Fruit fly (Drosophila melanogaster) whole organism: ENCODE data around the gene Grip75.

Experiments used
- CG8478 ChIP-seq: fragments of >200 bp; optimal IDR thresholded peaks from 2 replicates; lab custom pipeline; 2018; ENCODE audit warnings: inconsistent platforms
- Dll ChIP-seq: fragments of >200 bp; optimal IDR thresholded peaks from 2 replicates; lab custom pipeline; 2017
- EcR ChIP-seq, 2 experiments: fragments of >200 bp; optimal IDR thresholded peaks; 2 replicates each; lab custom pipeline; 2017; ENCODE audit warnings: missing biosample characterization in 2 of 2, missing genetic modification characterization in 2 of 2, missing genetic modification reagents in 2 of 2
- pan ChIP-seq: fragments of >200 bp; optimal IDR thresholded peaks from 2 replicates; lab custom pipeline; 2017
- psq ChIP-seq: fragments of >200 bp; optimal IDR thresholded peaks from 2 replicates; lab custom pipeline; 2017
- usp ChIP-seq: fragments of >200 bp; optimal IDR thresholded peaks from 2 replicates; lab custom pipeline; 2017; ENCODE audit warnings: missing biosample characterization, missing genetic modification characterization, mixed read lengths

Gene Grip75

dm6 chr2L:10483073-10483472, at the start of gene Grip75:
Gene Grip75 (plus strand): TSS chr2L:10483295.
- TF ChIP-seq CG8478 (lab: Kevin White, UChicago) (no peak), usp (GFP tag; lab: Kevin White, UChicago) (no peak), Dll (no peak), EcR (GFP tag; optimal IDR thresholded peaks at IDR 0.05; lab: Kevin White, UChicago) (no peak), pan (lab: Kevin White, UChicago) (no peak), psq (lab: Kevin White, UChicago) (no peak)

- TF ChIP-seq CG8478 (lab: Kevin White, UChicago) (no peak), psq (lab: Kevin White, UChicago) (no peak), Dll (no peak), pan (lab: Kevin White, UChicago) (no peak), usp (GFP tag; lab: Kevin White, UChicago) (no peak)
Measured at dm6 chr2L:10435606-10436160, 47.4 kb upstream of the Grip75 start, which contains the start of the genes TBC1D16 and holn1. Gene TBC1D16 (minus strand): TSS chr2L:10435656. Gene holn1 (plus strand): TSS chr2L:10435995.

- no peak for TF ChIP-seq pan (lab: Kevin White, UChicago)
- no peak for TF ChIP-seq psq (lab: Kevin White, UChicago)
- no peak for TF ChIP-seq Dll
- no peak for TF ChIP-seq EcR (GFP tag; optimal IDR thresholded peaks at IDR 0.05; lab: Kevin White, UChicago)
- no peak for TF ChIP-seq CG8478 (lab: Kevin White, UChicago)
- TF ChIP-seq usp (GFP tag; lab: Kevin White, UChicago) = no peak
Measured at dm6 chr2L:10437317-10437716, 45.8 kb upstream of the Grip75 start, which contains the start of gene STUB1. Gene STUB1 (plus strand): TSS chr2L:10437548.

- TF ChIP-seq psq (lab: Kevin White, UChicago) (no peak), usp (GFP tag; lab: Kevin White, UChicago) (no peak), Dll (no peak), pan (lab: Kevin White, UChicago) (no peak), CG8478 (lab: Kevin White, UChicago) (no peak), EcR (GFP tag; optimal IDR thresholded peaks at IDR 0.05; lab: Kevin White, UChicago) (no peak)
Measured at dm6 chr2L:10439174-10439573, 43.9 kb upstream of the Grip75 start, which contains the start of gene Nse4. Gene Nse4 (plus strand): TSS chr2L:10439440.

- no peak for TF ChIP-seq pan (lab: Kevin White, UChicago)
- no peak for TF ChIP-seq Dll
- no peak for TF ChIP-seq usp (GFP tag; lab: Kevin White, UChicago)
- no peak for TF ChIP-seq EcR (GFP tag; optimal IDR thresholded peaks at IDR 0.05; lab: Kevin White, UChicago)
- TF ChIP-seq psq (lab: Kevin White, UChicago) = no peak
- TF ChIP-seq CG8478 (lab: Kevin White, UChicago) = no peak
Measured at dm6 chr2L:10442048-10442790, 40.9 kb upstream of the Grip75 start, which contains the start of gene loh. Gene loh (plus strand): TSS chr2L:10442534.

dm6 chr2L:10452296-10452695, 30.8 kb upstream of the Grip75 start, which contains the start of gene ppk10:
Gene ppk10 (minus strand): TSS chr2L:10452396.
- TF ChIP-seq psq (lab: Kevin White, UChicago) (no peak), usp (GFP tag; lab: Kevin White, UChicago) (no peak), Dll (no peak), pan (lab: Kevin White, UChicago) (no peak), CG8478 (lab: Kevin White, UChicago) (no peak), EcR (GFP tag; optimal IDR thresholded peaks at IDR 0.05; lab: Kevin White, UChicago) (no peak)

dm6 chr2L:10455944-10456520, 27.1 kb upstream of the Grip75 start:
- no peak for TF ChIP-seq CG8478 (lab: Kevin White, UChicago)
- TF ChIP-seq pan (lab: Kevin White, UChicago) = no peak
- TF ChIP-seq EcR (GFP tag; optimal IDR thresholded peaks at IDR 0.05; lab: Kevin White, UChicago) = no peak
- no peak for TF ChIP-seq Dll
- TF ChIP-seq psq (lab: Kevin White, UChicago) = no peak
- TF ChIP-seq usp (GFP tag; lab: Kevin White, UChicago) = no peak

- no peak for TF ChIP-seq Dll
- no peak for TF ChIP-seq CG8478 (lab: Kevin White, UChicago)
- TF ChIP-seq psq (lab: Kevin White, UChicago) = no peak
- no peak for TF ChIP-seq pan (lab: Kevin White, UChicago)
- TF ChIP-seq EcR (GFP tag; optimal IDR thresholded peaks at IDR 0.05; lab: Kevin White, UChicago) = no peak
- TF ChIP-seq usp (GFP tag; lab: Kevin White, UChicago) = no peak
Measured at dm6 chr2L:10457191-10457899, 25.8 kb upstream of the Grip75 start, which contains the start of the genes LManI and LManII. Gene LManI (minus strand): TSS chr2L:10457241. Gene LManII (plus strand): TSS chr2L:10457658.

- TF ChIP-seq EcR (GFP tag; optimal IDR thresholded peaks at IDR 0.05; lab: Kevin White, UChicago) (no peak), Dll (no peak), usp (GFP tag; lab: Kevin White, UChicago) (no peak), pan (lab: Kevin White, UChicago) (no peak), CG8478 (lab: Kevin White, UChicago) (no peak), psq (lab: Kevin White, UChicago) (no peak)
Measured at dm6 chr2L:10458979-10459378, 24.1 kb upstream of the Grip75 start.

- no peak for TF ChIP-seq pan (lab: Kevin White, UChicago)
- no peak for TF ChIP-seq usp (GFP tag; lab: Kevin White, UChicago)
- no peak for TF ChIP-seq Dll
- no peak for TF ChIP-seq psq (lab: Kevin White, UChicago)
- no peak for TF ChIP-seq CG8478 (lab: Kevin White, UChicago)
- TF ChIP-seq EcR (GFP tag; optimal IDR thresholded peaks at IDR 0.05; lab: Kevin White, UChicago) = no peak
Measured at dm6 chr2L:10466865-10467270, 16.2 kb upstream of the Grip75 start.
